Fruit fly (Drosophila melanogaster) whole organism, wandering third instar larva: ENCODE data around the gene myd.

Source experiments
- Abd-B ChIP-seq: fragments of >200 bp; optimal IDR thresholded peaks from 2 replicates; lab custom pipeline; 2017; ENCODE audit warnings: missing biosample characterization, missing genetic modification characterization
- CrebA ChIP-seq: fragments of 200-800 bp; sonication (Bioruptor generic); optimal IDR thresholded peaks from 2 replicates; lab custom pipeline; 2016; ENCODE audit warnings: missing biosample characterization, mild to moderate bottlenecking, missing genetic modification characterization, borderline replicate concordance
- Dfd ChIP-seq: fragments of >200 bp; optimal IDR thresholded peaks from 2 replicates; lab custom pipeline; 2017; ENCODE audit warnings: missing biosample characterization, missing genetic modification characterization
- Dif ChIP-seq: fragments of 200-275, 200-300 bp; sonication (Bioruptor generic); optimal IDR thresholded peaks from 2 replicates; lab custom pipeline; 2018; ENCODE audit warnings: missing biosample characterization, missing genetic modification characterization; ENCODE audit not compliant: partially characterized antibody
- GATAd ChIP-seq: sonication (Bioruptor generic); optimal IDR thresholded peaks from 2 replicates; lab custom pipeline; 2016; ENCODE audit warnings: missing biosample characterization, missing genetic modification characterization
- HLH106 ChIP-seq: fragments of 200-800 bp; optimal IDR thresholded peaks from 3 replicates; lab custom pipeline; 2019; ENCODE audit warnings: missing biosample characterization, mild to moderate bottlenecking, missing genetic modification characterization, moderate library complexity
- Hnf4 ChIP-seq: fragments of 200-800 bp; sonication (Bioruptor generic); optimal IDR thresholded peaks from 2 replicates; lab custom pipeline; 2016; ENCODE audit warnings: missing biosample characterization, mild to moderate bottlenecking, missing genetic modification characterization
- Hr78 ChIP-seq: fragments of >200 bp; optimal IDR thresholded peaks from 2 replicates; lab custom pipeline; 2017; ENCODE audit warnings: missing biosample characterization, missing genetic modification characterization
- Jra ChIP-seq: sonication (Bioruptor generic); optimal IDR thresholded peaks from 2 replicates; lab custom pipeline; 2016; ENCODE audit warnings: missing biosample characterization, missing genetic modification characterization
- Myc ChIP-seq: fragments of >200 bp; optimal IDR thresholded peaks from 2 replicates; lab custom pipeline; 2017
- N ChIP-seq: fragments of >200 bp; optimal IDR thresholded peaks from 2 replicates; lab custom pipeline; 2018; ENCODE audit warnings: missing biosample characterization, missing external identifiers, missing genetic modification characterization
- OdsH ChIP-seq: fragments of 200-800 bp; sonication (Bioruptor generic); optimal IDR thresholded peaks from 2 replicates; lab custom pipeline; 2016; ENCODE audit warnings: missing biosample characterization, mild to moderate bottlenecking, missing genetic modification characterization
- Sp1 ChIP-seq: fragments of 200-800 bp; sonication (Bioruptor generic); optimal IDR thresholded peaks from 3 replicates; lab custom pipeline; 2019; ENCODE audit warnings: missing biosample characterization, mild to moderate bottlenecking, missing genetic modification characterization, moderate library complexity
- Vsx2 ChIP-seq: fragments of 200-300, 225-300 bp; sonication (Bioruptor generic); optimal IDR thresholded peaks from 2 replicates; lab custom pipeline; 2018; ENCODE audit warnings: missing biosample characterization, missing genetic modification characterization; ENCODE audit not compliant: partially characterized antibody
- br ChIP-seq: fragments of 200-800 bp; sonication (Bioruptor generic); optimal IDR thresholded peaks from 2 replicates; lab custom pipeline; 2016; ENCODE audit warnings: missing biosample characterization, missing genetic modification characterization
- brk ChIP-seq: fragments of 200-800 bp; sonication (Bioruptor generic); optimal IDR thresholded peaks from 2 replicates; lab custom pipeline; 2016; ENCODE audit warnings: missing biosample characterization, mild to moderate bottlenecking, missing genetic modification characterization
- dl ChIP-seq, 2 experiments: fragments of 175-275, 200-275 bp in 1 of 2; fragments of 200-275 bp in 1 of 2; sonication (Bioruptor generic); optimal IDR thresholded peaks; lab custom pipeline; 2018; ENCODE audit warnings: mild to moderate bottlenecking in 2 of 2, missing biosample characterization in 2 of 2, missing genetic modification characterization in 2 of 2, moderate library complexity in 2 of 2; ENCODE audit not compliant: partially characterized antibody in 2 of 2, insufficient read depth in 1 of 2
- dmrt93B ChIP-seq: fragments of 200-800 bp; sonication (Bioruptor generic); optimal IDR thresholded peaks from 2 replicates; lab custom pipeline; 2018; ENCODE audit warnings: missing biosample characterization, mild to moderate bottlenecking, missing genetic modification characterization
- dsf ChIP-seq: sonication (Bioruptor generic); optimal IDR thresholded peaks from 2 replicates; lab custom pipeline; 2016; ENCODE audit warnings: missing biosample characterization, missing genetic modification characterization, borderline replicate concordance
- ey ChIP-seq: fragments of 200-800 bp; sonication (Bioruptor generic); optimal IDR thresholded peaks from 2 replicates; lab custom pipeline; 2016; ENCODE audit warnings: missing biosample characterization, missing genetic modification characterization
- h ChIP-seq: fragments of 200-800 bp; sonication (Bioruptor generic); optimal IDR thresholded peaks from 3 replicates; lab custom pipeline; 2016; ENCODE audit warnings: missing biosample characterization, mild to moderate bottlenecking, missing genetic modification characterization
- lola ChIP-seq: fragments of >200 bp; optimal IDR thresholded peaks from 2 replicates; lab custom pipeline; 2017; ENCODE audit warnings: missing biosample characterization, missing genetic modification characterization
- pan ChIP-seq: fragments of >200 bp; optimal IDR thresholded peaks from 2 replicates; lab custom pipeline; 2017
- psq ChIP-seq: fragments of 200-800 bp; sonication (Bioruptor generic); optimal IDR thresholded peaks from 3 replicates; lab custom pipeline; 2017; ENCODE audit warnings: missing biosample characterization, mild to moderate bottlenecking, missing genetic modification characterization, moderate library complexity
- rgr ChIP-seq: fragments of 200-800 bp; sonication (Bioruptor generic); optimal IDR thresholded peaks from 3 replicates; lab custom pipeline; 2016; ENCODE audit warnings: missing biosample characterization, mild to moderate bottlenecking, missing genetic modification characterization
- sage ChIP-seq: fragments of 200-800 bp; sonication (Bioruptor generic); optimal IDR thresholded peaks from 2 replicates; lab custom pipeline; 2016; ENCODE audit warnings: missing biosample characterization, mild to moderate bottlenecking, missing genetic modification characterization
- sv ChIP-seq: fragments of 200-800 bp; sonication (Bioruptor generic); optimal IDR thresholded peaks from 3 replicates; lab custom pipeline; 2016; ENCODE audit warnings: missing biosample characterization, missing genetic modification characterization
- tai ChIP-seq: sonication (Bioruptor generic); optimal IDR thresholded peaks from 2 replicates; lab custom pipeline; 2016; ENCODE audit warnings: missing biosample characterization, missing genetic modification characterization
- usp ChIP-seq: fragments of >200 bp; optimal IDR thresholded peaks from 2 replicates; lab custom pipeline; 2017; ENCODE audit warnings: missing biosample characterization, missing genetic modification characterization
- woc ChIP-seq: sonication (Bioruptor generic); optimal IDR thresholded peaks from 2 replicates; lab custom pipeline; 2016; ENCODE audit warnings: missing biosample characterization, mild to moderate bottlenecking, missing genetic modification characterization

Gene myd

dm6 chr3R:19228080-19228479 lies 47.6 kb downstream of the myd start, which contains the start of gene CG11703:
TSS of gene CG11703 (minus strand) at chr3R:19228180.
- TF ChIP-seq Dfd (GFP tag; lab: Kevin White, UChicago) (no peak), Jra (no peak), lola (GFP tag; lab: Kevin White, UChicago) (no peak), Abd-B (GFP tag; lab: Kevin White, UChicago) (no peak)

DNA sequence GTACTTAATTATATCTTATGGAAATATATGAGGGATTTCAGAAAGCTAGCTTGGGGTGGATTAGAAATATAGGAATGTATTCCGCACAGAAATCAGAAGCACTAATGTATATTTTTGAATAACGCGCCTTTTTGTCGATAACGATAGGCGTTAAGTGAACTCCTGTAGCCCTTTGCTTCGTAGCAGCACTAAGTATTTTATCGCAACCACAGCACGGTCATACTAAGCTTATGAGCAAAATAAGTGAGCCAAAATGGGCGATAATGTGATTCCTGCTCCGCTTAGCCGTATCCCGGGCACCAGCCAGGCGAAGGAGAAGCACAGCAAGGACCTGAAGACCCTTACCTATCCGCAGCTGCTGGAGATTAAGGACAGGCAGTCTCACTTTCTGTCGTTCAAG lies 48.8 kb downstream of the myd start, which contains the start of the genes CG5250 and Polr2M:
Gene CG5250 (minus strand): TSS at position 32 of the 400 bp plus-strand sequence.
Gene Polr2M (plus strand): TSS at position 219 of the 400 bp plus-strand sequence.
- no peak for TF ChIP-seq dmrt93B (GFP tag; lab: Kevin White, UChicago)
- no peak for TF ChIP-seq Hr78 (GFP tag; lab: Kevin White, UChicago)
- no peak for TF ChIP-seq brk

DNA sequence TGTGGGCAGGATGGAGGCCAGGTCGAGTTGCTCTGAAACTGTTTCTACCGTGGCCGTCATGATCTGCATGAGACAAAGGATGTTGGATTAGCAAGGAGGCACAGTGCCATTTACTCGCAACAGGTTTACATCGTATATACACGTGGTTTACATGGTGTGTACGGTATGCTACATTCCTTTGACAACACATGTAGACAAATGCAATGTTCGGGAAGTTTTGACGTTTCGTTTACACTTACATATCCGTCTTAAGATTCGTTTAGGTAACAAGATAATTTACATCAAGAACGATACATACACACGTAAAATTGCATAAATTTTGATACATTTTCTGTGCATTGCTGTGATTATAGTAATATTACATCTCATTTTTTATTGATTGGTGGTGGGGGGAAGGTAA lies 58.5 kb downstream of the myd start:
- TF ChIP-seq Sp1 (GFP tag; lab: Kevin White, UChicago) (no peak), sv (GFP tag; lab: Kevin White, UChicago) (no peak), Hr78 (GFP tag; lab: Kevin White, UChicago) (no peak), OdsH (no peak), rgr (GFP tag; lab: Kevin White, UChicago) (no peak), dsf (GFP tag; lab: Kevin White, UChicago) (no peak), Vsx2 (no peak), Myc (lab: Kevin White, UChicago) (no peak), psq (GFP tag; lab: Kevin White, UChicago) (no peak), Dif (GFP tag; lab: Kevin White, UChicago) (no peak), lola (GFP tag; lab: Kevin White, UChicago) (no peak), tai (no peak), dl (GFP tag; optimal IDR thresholded peaks at IDR 0.05; lab: Kevin White, UChicago; ENCODE audit: insufficient read depth in 1 of 2, partially characterized antibody in 2 of 2) (no peak), pan (lab: Kevin White, UChicago) (no peak)

DNA sequence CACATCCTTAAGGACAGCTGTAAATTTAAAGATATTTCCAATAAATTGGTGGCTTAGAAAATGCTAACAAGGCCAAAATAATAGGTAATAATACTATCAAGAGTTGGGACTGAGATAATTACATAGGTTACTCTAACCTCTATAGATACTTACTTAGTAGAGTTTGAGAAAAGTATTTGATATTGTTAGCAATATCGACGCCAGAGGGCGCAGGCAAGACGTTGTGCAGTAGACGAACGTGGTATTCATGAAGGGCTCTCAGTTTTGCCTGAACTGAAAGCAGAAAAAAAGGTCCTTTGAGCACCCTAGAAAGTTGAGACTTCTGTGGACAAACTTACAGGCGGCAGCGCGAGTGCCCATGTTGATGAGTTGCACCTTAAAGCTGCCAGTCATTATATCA lies 64.9 kb downstream of the myd start:
- TF ChIP-seq CrebA (GFP tag; lab: Kevin White, UChicago) (no peak), pan (lab: Kevin White, UChicago) (no peak), woc (GFP tag; lab: Kevin White, UChicago) (no peak), psq (GFP tag; lab: Kevin White, UChicago) (no peak), HLH106 (no peak), dmrt93B (GFP tag; lab: Kevin White, UChicago) (no peak), tai (no peak), br (GFP tag; lab: Kevin White, UChicago) (no peak)
- TF ChIP-seq, all 38 proteins: peak for 0

DNA sequence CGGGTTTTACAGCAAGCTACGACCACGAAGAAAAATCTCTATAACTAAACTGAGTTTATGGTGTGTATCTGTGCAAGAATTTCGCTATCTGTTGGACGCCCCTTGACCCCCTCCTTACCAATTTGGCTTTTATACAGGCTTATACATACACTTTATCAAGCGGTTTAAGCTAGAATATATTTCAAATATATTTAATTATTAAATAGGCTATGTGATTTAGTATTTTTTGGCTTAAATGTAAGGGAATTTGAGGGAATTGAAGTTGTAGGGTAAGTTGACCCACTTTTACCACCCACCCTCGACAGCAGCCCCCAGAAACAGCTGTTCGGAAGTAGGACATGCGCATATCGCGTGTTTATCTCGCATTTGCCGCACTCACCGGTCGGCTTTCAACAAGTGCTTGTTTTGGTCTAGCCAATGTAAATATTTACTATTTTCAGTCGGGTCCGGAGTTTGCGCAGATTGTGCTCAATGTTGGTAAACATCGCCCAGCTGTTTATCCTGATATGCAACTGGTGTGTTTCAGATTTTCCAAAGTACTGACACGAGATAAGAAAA lies 65.7 kb downstream of the myd start, which contains the start of gene unc79:
Gene unc79 (minus strand): TSS at position 51 of the 558 bp plus-strand sequence.
- no peak for TF ChIP-seq ey (GFP tag; lab: Kevin White, UChicago)
- no peak for TF ChIP-seq HLH106
- TF ChIP-seq OdsH, result no peak
- TF ChIP-seq rgr (GFP tag; lab: Kevin White, UChicago), result no peak
- TF ChIP-seq Dif (GFP tag; lab: Kevin White, UChicago), result no peak
- no peak for TF ChIP-seq sage (GFP tag; lab: Kevin White, UChicago)
- TF ChIP-seq dl (GFP tag; optimal IDR thresholded peaks at IDR 0.05; lab: Kevin White, UChicago; ENCODE audit: insufficient read depth in 1 of 2, partially characterized antibody in 2 of 2), result no peak
- TF ChIP-seq h, result no peak
- TF ChIP-seq GATAd (GFP tag; lab: Kevin White, UChicago), result no peak
- TF ChIP-seq pan (lab: Kevin White, UChicago), result no peak
- TF ChIP-seq usp (GFP tag; lab: Kevin White, UChicago), result no peak
- no peak for TF ChIP-seq Hnf4 (GFP tag; lab: Kevin White, UChicago)
- no peak for TF ChIP-seq Myc (lab: Kevin White, UChicago)
- TF ChIP-seq Vsx2, result no peak
- TF ChIP-seq N, result no peak
